Worm (Caenorhabditis elegans) whole organism, mixed stage, embryonic: Measurements from ENCODE around the gene K08D8.1.

Source experiments
- M03D4.4 ChIP-seq: sonication (generic microtip); optimal IDR thresholded peaks from 2 replicates; lab custom pipeline; 2017; ENCODE audit warnings: mild to moderate bottlenecking, missing genetic modification characterization, missing compliant biosample characterization
- mab-5 ChIP-seq: fragments of 150-350 bp; optimal IDR thresholded peaks from 2 replicates; lab custom pipeline; 2014; ENCODE audit warnings: missing biosample characterization, missing genetic modification characterization
- nhr-28 ChIP-seq: fragments of 150-350 bp; optimal IDR thresholded peaks from 2 replicates; lab custom pipeline; 2014; ENCODE audit warnings: missing biosample characterization, missing genetic modification characterization

DNA sequence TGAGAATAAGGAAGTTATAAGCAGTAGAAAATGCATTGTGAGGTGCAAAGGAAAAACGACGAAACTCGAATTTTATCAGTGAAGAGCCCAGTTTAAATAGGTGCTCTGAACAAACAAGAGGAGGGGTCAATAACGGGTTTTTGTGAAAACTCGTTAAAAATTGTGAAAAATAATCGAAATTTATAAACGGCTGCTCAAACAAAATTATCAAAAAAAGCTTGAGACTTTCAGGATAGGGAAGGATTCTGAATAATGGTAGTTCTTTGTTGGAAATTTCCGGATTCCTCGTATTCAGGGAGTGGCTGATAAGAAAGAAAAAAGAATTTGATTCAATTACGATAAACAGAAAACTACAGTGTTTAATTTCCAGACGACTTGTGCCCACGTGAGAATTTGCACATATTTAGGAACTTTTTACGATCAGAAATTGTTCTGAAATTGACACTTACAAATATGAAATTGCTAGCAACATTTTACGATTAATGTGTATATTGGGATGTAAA is 20.8 kb upstream of the K08D8.1 start, which contains the start of gene clec-187:
- no peak for TF ChIP-seq mab-5
- no peak for TF ChIP-seq nhr-28 (tag; lab: Kevin White, UChicago)
- no peak for TF ChIP-seq M03D4.4 (tag; lab: Kevin White, UChicago)
